Worm (Caenorhabditis elegans): ENCODE data around the gene sqv-1.

- no peak for TF ChIP-seq hlh-13 (GFP tag; optimal IDR thresholded peaks at IDR 0.05)
- no peak for TF ChIP-seq lim-6 (tag; optimal IDR thresholded peaks at IDR 0.05)
- TF ChIP-seq ets-4 (tag; optimal IDR thresholded peaks at IDR 0.05): no peak
- no peak for TF ChIP-seq nhr-232 (tag; optimal IDR thresholded peaks at IDR 0.05)
Measured at ce11 chrIV:8317800-8318199, 43.1 kb upstream of the sqv-1 start.
